Worm (Caenorhabditis elegans) whole organism, L4 larva: Measurements from ENCODE around the gene C14A4.7.

Source experiments
- F44E2.7 ChIP-seq: fragments of 200-800 bp; sonication (Bioruptor generic); IDR thresholded peaks from 2 replicates; pipeline ENCODE4 v2.1.2; 2022; ENCODE audit warnings: missing genetic modification characterization, missing compliant biosample characterization
- Y5F2A.4 ChIP-seq: fragments of 200-800 bp; sonication (Bioruptor generic); optimal IDR thresholded peaks from 2 replicates; lab custom pipeline; 2018; ENCODE audit warnings: mild to moderate bottlenecking, missing genetic modification characterization, missing compliant biosample characterization
- aha-1 ChIP-seq: fragments of 150-350 bp; peaks from one replicate; lab custom pipeline; 2014; ENCODE audit warnings: missing biosample characterization, missing genetic modification characterization
- ama-1 ChIP-seq: fragments of 150-350 bp; optimal IDR thresholded peaks from 2 replicates; lab custom pipeline; 2014; ENCODE audit warnings: inconsistent platforms, mixed read lengths
- arid-1 ChIP-seq: fragments of 200-800 bp; sonication (Bioruptor generic); conservative IDR thresholded peaks from 2 replicates; pipeline ENCODE4 v1.3.6; 2022; ENCODE audit warnings: missing genetic modification reagents, missing genetic modification characterization, missing compliant biosample characterization
- ceh-44 ChIP-seq: fragments of 200-800 bp; sonication (Bioruptor generic); IDR thresholded peaks from 2 replicates; pipeline ENCODE4 v1.3.6; 2022; ENCODE audit warnings: missing genetic modification reagents, missing genetic modification characterization, missing compliant biosample characterization
- daf-16 ChIP-seq, 3 experiments: sonication (generic microtip); optimal IDR thresholded peaks; 2 replicates each; lab custom pipeline; 2016 to 2017; ENCODE audit warnings: missing genetic modification characterization in 3 of 3, missing genetic modification reagents in 3 of 3, mild to moderate bottlenecking in 2 of 3, missing compliant biosample characterization in 2 of 3, missing biosample characterization in 1 of 3, moderate library complexity in 1 of 3
- daf-19 ChIP-seq: fragments of 200-800 bp; sonication (Bioruptor generic); conservative IDR thresholded peaks from 2 replicates; pipeline ENCODE4 v1.3.6; 2022; ENCODE audit warnings: missing genetic modification characterization, missing compliant biosample characterization
- daf-8 ChIP-seq: fragments of 200-800 bp; sonication (Bioruptor generic); IDR thresholded peaks from 2 replicates; pipeline ENCODE4 v1.3.6; 2022; ENCODE audit warnings: missing genetic modification characterization, missing compliant biosample characterization
- dmd-8 ChIP-seq: fragments of 200-800 bp; sonication (Bioruptor generic); IDR thresholded peaks from 2 replicates; pipeline ENCODE4 v1.3.6; 2022; ENCODE audit warnings: missing genetic modification characterization, missing compliant biosample characterization
- dpl-1 ChIP-seq: fragments of 150-350 bp; optimal IDR thresholded peaks from 2 replicates; lab custom pipeline; 2014; ENCODE audit warnings: missing biosample characterization, missing genetic modification reagents, missing genetic modification characterization
- egl-43 ChIP-seq: fragments of 200-800 bp; sonication (Bioruptor generic); IDR thresholded peaks from 2 replicates; pipeline ENCODE4 v1.3.6; 2022; ENCODE audit warnings: missing genetic modification reagents, missing genetic modification characterization, missing compliant biosample characterization
- fos-1 ChIP-seq: fragments of 150-350 bp; optimal IDR thresholded peaks from 2 replicates; lab custom pipeline; 2014; ENCODE audit warnings: missing biosample characterization, missing genetic modification characterization
- hlh-30 ChIP-seq: sonication (generic microtip); optimal IDR thresholded peaks from 2 replicates; lab custom pipeline; 2017; ENCODE audit warnings: antibody characterized with exemption, mild to moderate bottlenecking, missing genetic modification characterization, missing compliant biosample characterization; ENCODE audit not compliant: insufficient read depth
- lim-7 ChIP-seq: fragments of 200-800 bp; sonication (Bioruptor generic); IDR thresholded peaks from 2 replicates; pipeline ENCODE4 v1.3.6; 2022; ENCODE audit warnings: missing genetic modification characterization, missing compliant biosample characterization
- lin-13 ChIP-seq: fragments of 150-350 bp; optimal IDR thresholded peaks from 2 replicates; lab custom pipeline; 2014; ENCODE audit warnings: missing biosample characterization, missing genetic modification reagents, missing genetic modification characterization
- lin-39 ChIP-seq: fragments of 150-350 bp; optimal IDR thresholded peaks from 2 replicates; lab custom pipeline; 2014; ENCODE audit warnings: missing biosample characterization, missing genetic modification reagents, missing genetic modification characterization
- lsy-2 ChIP-seq, 2 experiments: fragments of 150-350 bp in 1 of 2; sonication (generic microtip) in 1 of 2; optimal IDR thresholded peaks; 2 replicates each; lab custom pipeline; 2014 to 2017; ENCODE audit warnings: missing biosample characterization in 2 of 2, missing genetic modification characterization in 2 of 2
- madf-5 ChIP-seq, 2 experiments: fragments of 200-800 bp; sonication (Bioruptor generic); IDR thresholded peaks; 2 replicates each; pipeline ENCODE4 v1.3.6; 2022; ENCODE audit warnings: missing compliant biosample characterization in 2 of 2, missing genetic modification characterization in 2 of 2
- madf-9 ChIP-seq: fragments of 200-800 bp; sonication (Bioruptor generic); conservative IDR thresholded peaks from 2 replicates; pipeline ENCODE4 v1.3.6; 2022; ENCODE audit warnings: missing genetic modification reagents, missing genetic modification characterization, missing compliant biosample characterization
- mdl-1 ChIP-seq, 2 experiments: fragments of 150-350 bp in 1 of 2; sonication (generic microtip) in 1 of 2; optimal IDR thresholded peaks; 2 replicates each; lab custom pipeline; 2014 to 2017; ENCODE audit warnings: missing biosample characterization in 2 of 2, missing genetic modification characterization in 2 of 2
- mdt-29 ChIP-seq: fragments of 200-800 bp; sonication (Bioruptor generic); IDR thresholded peaks from 2 replicates; pipeline ENCODE4 v1.3.6; 2022; ENCODE audit warnings: missing genetic modification reagents, missing genetic modification characterization, missing compliant biosample characterization
- mep-1 ChIP-seq: fragments of 150-350 bp; sonication (generic microtip); optimal IDR thresholded peaks from 3 replicates; lab custom pipeline; 2014; ENCODE audit warnings: missing biosample characterization, missing genetic modification characterization
- mes-2 ChIP-seq: sonication (generic microtip); optimal IDR thresholded peaks from 2 replicates; lab custom pipeline; 2016; ENCODE audit warnings: missing genotype, mild to moderate bottlenecking, missing genetic modification characterization, missing compliant biosample characterization; ENCODE audit not compliant: poor library complexity, severe bottlenecking
- nhr-11 ChIP-seq: fragments of 150-350 bp; optimal IDR thresholded peaks from 2 replicates; lab custom pipeline; 2014; ENCODE audit warnings: missing biosample characterization, missing genetic modification characterization
- nhr-111 ChIP-seq: fragments of 200-800 bp; sonication (Bioruptor generic); optimal IDR thresholded peaks from 2 replicates; lab custom pipeline; 2018; ENCODE audit warnings: mild to moderate bottlenecking, missing genetic modification characterization, missing compliant biosample characterization
- nhr-77 ChIP-seq: fragments of 150-350 bp; optimal IDR thresholded peaks from 2 replicates; lab custom pipeline; 2014; ENCODE audit warnings: missing biosample characterization, missing genetic modification characterization
- rbr-2 ChIP-seq: sonication (generic microtip); optimal IDR thresholded peaks from 2 replicates; lab custom pipeline; 2016; ENCODE audit warnings: missing genotype, missing genetic modification characterization, missing compliant biosample characterization
- set-16 ChIP-seq: fragments of 200-800 bp; sonication (Bioruptor generic); IDR thresholded peaks from 2 replicates; pipeline ENCODE4 v1.3.6; 2022; ENCODE audit warnings: missing genetic modification reagents, missing genetic modification characterization, missing compliant biosample characterization
- snpc-1.2 ChIP-seq: fragments of 200-800 bp; sonication (Bioruptor generic); IDR thresholded peaks from 2 replicates; pipeline ENCODE4 v1.3.6; 2022; ENCODE audit warnings: missing genetic modification reagents, missing genetic modification characterization, missing compliant biosample characterization
- spr-1 ChIP-seq: sonication (generic microtip); optimal IDR thresholded peaks from 2 replicates; lab custom pipeline; 2016; ENCODE audit warnings: mild to moderate bottlenecking, missing genetic modification characterization, missing compliant biosample characterization
- unc-39 ChIP-seq: sonication (generic microtip); optimal IDR thresholded peaks from 2 replicates; lab custom pipeline; 2017; ENCODE audit warnings: missing biosample characterization, missing genetic modification characterization
- unc-62 ChIP-seq, 3 experiments: fragments of 150-350 bp in 1 of 3; sonication (generic microtip); optimal IDR thresholded peaks in 2 of 3; peaks in 1 of 3; 1 replicate in 1 of 3; 2 replicates in 2 of 3; lab custom pipeline; 2014 to 2017; ENCODE audit warnings: missing biosample characterization in 3 of 3, missing genetic modification characterization in 3 of 3, missing genetic modification reagents in 3 of 3, missing genotype in 1 of 3
- vab-7 ChIP-seq: fragments of 200-800 bp; sonication (Bioruptor generic); IDR thresholded peaks from 2 replicates; pipeline ENCODE4 v1.3.6; 2022; ENCODE audit warnings: missing genetic modification reagents, missing genetic modification characterization, missing compliant biosample characterization
- zip-11 ChIP-seq: fragments of 200-800 bp; sonication (Bioruptor generic); IDR thresholded peaks from 2 replicates; pipeline ENCODE4 v1.3.6; 2022; ENCODE audit warnings: missing genetic modification characterization, missing compliant biosample characterization

Gene C14A4.7

DNA sequence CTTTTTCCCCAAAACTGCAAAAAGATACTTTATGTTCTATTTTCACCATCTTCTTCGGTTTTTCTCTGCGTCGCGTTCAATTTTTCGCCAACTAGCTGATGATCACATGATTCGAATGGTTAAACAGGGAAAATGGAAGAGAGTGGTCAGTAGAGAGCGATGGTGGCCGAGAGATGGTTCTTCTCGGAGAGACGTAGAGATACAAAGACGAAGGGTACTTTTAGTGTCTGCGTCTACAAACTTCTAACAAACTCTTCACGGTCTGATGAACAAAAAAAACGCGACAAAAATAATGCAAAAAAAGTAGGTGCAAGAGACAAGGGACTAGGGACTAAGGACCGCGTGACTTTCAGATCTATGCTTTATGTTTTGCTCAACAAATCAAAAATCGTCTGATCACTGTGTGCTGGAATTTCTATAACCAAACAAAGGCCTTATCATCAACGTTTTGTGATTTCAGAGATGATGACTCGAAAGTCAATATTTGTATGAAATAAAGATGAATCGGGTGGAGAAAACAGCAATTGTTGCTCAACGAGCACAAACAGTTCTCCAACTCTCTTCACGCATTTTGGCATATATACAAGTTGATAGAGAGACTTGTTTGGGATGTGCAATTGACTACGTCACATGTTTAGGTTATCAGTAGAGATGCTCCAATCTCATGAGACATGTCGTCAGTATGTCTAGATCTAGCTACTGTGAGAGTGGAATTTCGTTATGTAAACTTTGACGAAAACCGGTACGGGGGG lies 44.2 kb downstream of the C14A4.7 start (continued):
- TF ChIP-seq lin-39 (tag; lab: Kevin White, UChicago) (no peak), lin-13 (GFP tag; lab: Kevin White, UChicago) (no peak), dpl-1 (GFP tag; lab: Kevin White, UChicago) (peak; percentile 64), fos-1 (tag; lab: Kevin White, UChicago) (peak; percentile 66), dmd-8 (GFP tag; lab: Robert Waterston, UW) (no peak), daf-8 (GFP tag; lab: Robert Waterston, UW) (no peak), spr-1 (tag; lab: Kevin White, UChicago) (peak; percentile 63), unc-39 (no peak), mes-2 (peak; percentile 83), nhr-111 (GFP tag; lab: Kevin White, UChicago) (no peak), zip-11 (no peak), F44E2.7 (no peak), lim-7 (GFP tag; lab: Robert Waterston, UW) (0 out of 2 replicates have a peak, but pooled peaks have one; percentile 18)
- TF ChIP-seq, all 104 proteins: peak for 66

DNA sequence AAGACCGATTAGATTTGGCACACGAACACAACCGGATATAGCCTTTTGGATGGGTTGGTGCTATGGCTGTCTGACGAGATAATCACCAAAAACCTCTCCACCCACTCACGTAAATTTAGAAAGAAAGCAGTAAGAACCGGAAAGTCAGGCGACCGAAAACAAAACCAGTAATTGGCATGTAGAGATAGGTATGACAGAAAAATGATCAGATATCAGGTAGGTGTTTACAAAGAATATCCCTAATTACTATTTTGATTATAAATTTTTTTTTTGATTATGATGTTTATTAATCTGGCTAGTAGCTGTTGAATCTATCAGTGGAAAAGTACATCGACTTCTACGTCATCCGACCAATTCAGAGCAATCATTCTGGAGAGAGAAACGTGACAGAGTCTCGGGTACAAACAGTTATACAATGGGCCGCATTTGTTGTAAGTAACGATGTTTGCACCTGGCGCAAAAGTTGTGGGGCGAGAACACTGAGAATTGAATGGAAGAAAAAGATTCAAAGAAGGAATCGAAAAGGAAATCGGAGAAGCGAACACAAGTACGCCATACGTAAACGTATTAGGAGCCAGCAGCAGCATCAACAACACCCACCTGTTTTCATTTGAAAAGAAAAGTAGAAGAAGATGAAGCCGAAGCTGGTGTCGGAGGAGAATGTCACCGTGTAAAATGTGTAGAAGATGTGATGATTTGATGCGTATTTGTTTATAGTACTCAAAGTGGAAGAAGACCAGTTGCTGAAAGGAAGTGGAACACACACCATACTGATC lies 45.3 kb downstream of the C14A4.7 start:
- TF ChIP-seq ceh-44 (GFP tag; lab: Robert Waterston, UW) (no peak), nhr-11 (peak; percentile 25), aha-1 (tag; lab: Kevin White, UChicago) (peak; percentile 92), ama-1 (lab: Kevin White, UChicago) (peak; percentile 79), dmd-8 (GFP tag; lab: Robert Waterston, UW) (no peak), madf-5 (GFP tag; IDR thresholded peaks at IDR 0.05; lab: Robert Waterston, UW) (0 out of 4 replicates have a peak, but pooled peaks of 1 of the 2 experiments have one; percentile 7), nhr-77 (tag; lab: Kevin White, UChicago) (no peak), rbr-2 (tag; lab: Kevin White, UChicago) (peak; percentile 14), Y5F2A.4 (GFP tag; lab: Kevin White, UChicago) (no peak), madf-9 (GFP tag; lab: Robert Waterston, UW) (0 out of 2 replicates have a peak, but pooled peaks have one; percentile 16), mep-1 (peak; percentile 31), unc-62 (GFP tag; optimal IDR thresholded peaks at IDR 0.05 in 1 of 2; lab: Kevin White, UChicago) (peak in 1 of 2 experiments; percentile 91), unc-62 (tag; optimal IDR thresholded peaks at IDR 0.05; lab: Kevin White, UChicago) (no peak), hlh-30 (peak; percentile 14), mdl-1 (tag; optimal IDR thresholded peaks at IDR 0.05; lab: Kevin White, UChicago) (peak in 1 of 2 experiments; percentile 15)

- TF ChIP-seq daf-16 (GFP tag; optimal IDR thresholded peaks at IDR 0.05; lab: Kevin White, UChicago) (no peak), daf-16 (tag; optimal IDR thresholded peaks at IDR 0.05; lab: Kevin White, UChicago) (peak; percentile 16), vab-7 (GFP tag; lab: Robert Waterston, UW) (no peak), madf-5 (GFP tag; IDR thresholded peaks at IDR 0.05; lab: Robert Waterston, UW) (no peak), unc-62 (GFP tag; optimal IDR thresholded peaks at IDR 0.05 in 1 of 2; lab: Kevin White, UChicago) (peak in 1 of 2 experiments; percentile 84), unc-62 (tag; optimal IDR thresholded peaks at IDR 0.05; lab: Kevin White, UChicago) (no peak), ama-1 (lab: Kevin White, UChicago) (peak; percentile 73), mdt-29 (0 out of 2 replicates have a peak, but pooled peaks have one; percentile 36), arid-1 (no peak), daf-19 (GFP tag; lab: Robert Waterston, UW) (no peak), set-16 (GFP tag; lab: Robert Waterston, UW) (peak; percentile 37; the same call in 1 of the 2 replicates), egl-43 (GFP tag; lab: Robert Waterston, UW) (no peak), lsy-2 (tag; optimal IDR thresholded peaks at IDR 0.05; lab: Kevin White, UChicago) (peak in 1 of 2 experiments; percentile 27), snpc-1.2 (GFP tag; lab: Robert Waterston, UW) (0 out of 2 replicates have a peak, but pooled peaks have one; percentile 7), aha-1 (tag; lab: Kevin White, UChicago) (peak; percentile 98)
- TF ChIP-seq, all 104 proteins: peak for 8
Observed at ce11 chrII:10550173-10550572, 46.2 kb downstream of the C14A4.7 start.
